Fruit fly (Drosophila melanogaster): ENCODE measurements around the gene CG14340.

The CG14340 gene

dm6 chr2L:1120206-1120902 is 7.6 kb downstream of the CG14340 start:
- TF ChIP-seq h (GFP tag; optimal IDR thresholded peaks at IDR 0.05) (peak; percentile 81), foxo (GFP tag; optimal IDR thresholded peaks at IDR 0.05) (no peak), Rel (GFP tag; optimal IDR thresholded peaks at IDR 0.05) (no peak), Rel (tag; optimal IDR thresholded peaks at IDR 0.05) (peak; percentile 73)

dm6 chr2L:1121942-1122710 is 9.4 kb downstream of the CG14340 start:
- no peak for TF ChIP-seq sage (GFP tag; optimal IDR thresholded peaks at IDR 0.05)
- TF ChIP-seq Myc (optimal IDR thresholded peaks at IDR 0.05) = no peak
- TF ChIP-seq OdsH (GFP tag; optimal IDR thresholded peaks at IDR 0.05) = peak; percentile 44
- no peak for TF ChIP-seq sv (GFP tag; optimal IDR thresholded peaks at IDR 0.05)
- TF ChIP-seq br (GFP tag; optimal IDR thresholded peaks at IDR 0.05) = peak; percentile 30
- peak; percentile 37 for TF ChIP-seq fru (GFP tag; optimal IDR thresholded peaks at IDR 0.05)
- TF ChIP-seq Jra (GFP tag; optimal IDR thresholded peaks at IDR 0.05) = peak; percentile 37
- TF ChIP-seq Dfd (GFP tag; optimal IDR thresholded peaks at IDR 0.05) = no peak
- TF ChIP-seq h (GFP tag; optimal IDR thresholded peaks at IDR 0.05) = peak; percentile 58
- no peak for TF ChIP-seq jim (GFP tag; optimal IDR thresholded peaks at IDR 0.05)
- peak in 1 of 2 experiments; percentile 23 for TF ChIP-seq foxo (GFP tag; optimal IDR thresholded peaks at IDR 0.05)
- no peak for TF ChIP-seq Abd-B (GFP tag; optimal IDR thresholded peaks at IDR 0.05)
- TF ChIP-seq brk (GFP tag; optimal IDR thresholded peaks at IDR 0.05) = no peak
- peak; percentile 91 for TF ChIP-seq Hr83 (GFP tag; optimal IDR thresholded peaks at IDR 0.05; ENCODE audit: poor library complexity, severe bottlenecking)
- TF ChIP-seq pan (optimal IDR thresholded peaks at IDR 0.05) = no peak
- TF ChIP-seq rgr (GFP tag; optimal IDR thresholded peaks at IDR 0.05) = peak; percentile 39
- TF ChIP-seq dl (GFP tag; optimal IDR thresholded peaks at IDR 0.05; ENCODE audit: insufficient read depth in 1 of 2, partially characterized antibody in 2 of 2) = no peak

dm6 chr2L:1122711-1122960 is 9.9 kb downstream of the CG14340 start:
- TF ChIP-seq Myc (optimal IDR thresholded peaks at IDR 0.05) = no peak
- TF ChIP-seq Rel (GFP tag; optimal IDR thresholded peaks at IDR 0.05) = no peak
- TF ChIP-seq Rel (tag; optimal IDR thresholded peaks at IDR 0.05) = peak; percentile 75

dm6 chr2L:1123078-1123818 is 10.5 kb downstream of the CG14340 start:
- no peak for TF ChIP-seq HLH106 (tag; optimal IDR thresholded peaks at IDR 0.05)
- no peak for TF ChIP-seq rgr (GFP tag; optimal IDR thresholded peaks at IDR 0.05)
- no peak for TF ChIP-seq usp (GFP tag; optimal IDR thresholded peaks at IDR 0.05)
- TF ChIP-seq dl (GFP tag; optimal IDR thresholded peaks at IDR 0.05; ENCODE audit: insufficient read depth in 1 of 2, partially characterized antibody in 2 of 2) = no peak
- TF ChIP-seq dmrt93B (GFP tag; optimal IDR thresholded peaks at IDR 0.05) = no peak

dm6 chr2L:1124265-1124664 is 11.5 kb downstream of the CG14340 start:
- no peak for TF ChIP-seq woc (GFP tag; optimal IDR thresholded peaks at IDR 0.05)

dm6 chr2L:1125437-1125836 is 12.7 kb downstream of the CG14340 start:
- TF ChIP-seq Rel (GFP tag; optimal IDR thresholded peaks at IDR 0.05) (no peak), Rel (tag; optimal IDR thresholded peaks at IDR 0.05) (peak; percentile 24), br (GFP tag; optimal IDR thresholded peaks at IDR 0.05) (no peak)

dm6 chr2L:1126527-1126926 is 13.8 kb downstream of the CG14340 start:
- TF ChIP-seq Dfd (GFP tag; optimal IDR thresholded peaks at IDR 0.05) = no peak
- TF ChIP-seq N (GFP tag; optimal IDR thresholded peaks at IDR 0.05) = no peak
- TF ChIP-seq jim (GFP tag; optimal IDR thresholded peaks at IDR 0.05) = no peak
- no peak for TF ChIP-seq Myc (optimal IDR thresholded peaks at IDR 0.05)
- no peak for TF ChIP-seq psq (GFP tag; optimal IDR thresholded peaks at IDR 0.05)
- TF ChIP-seq GATAd (GFP tag; optimal IDR thresholded peaks at IDR 0.05) = no peak
- no peak for TF ChIP-seq Jra (GFP tag; optimal IDR thresholded peaks at IDR 0.05)
